Worm (Caenorhabditis elegans): ENCODE data around the gene sorb-1.

- no peak for TF ChIP-seq klf-2 (GFP tag; conservative IDR thresholded peaks at IDR 0.05)
- 0 out of 2 replicates have a peak, but pooled peaks have one; percentile 38 for TF ChIP-seq ztf-23 (GFP tag; IDR thresholded peaks at IDR 0.05)
- no peak for TF ChIP-seq T22C8.4 (GFP tag; IDR thresholded peaks at IDR 0.05)
Measured at ce11 chrIV:13703828-13704425, 46.2 kb upstream of the sorb-1 start, which contains the start of gene tlp-1.

All from whole organism, midembryonic.